Fruit fly (Drosophila melanogaster) whole organism: ENCODE results near the gene Tep2.

ENCODE experiments used
- CG8478 ChIP-seq: fragments of >200 bp; optimal IDR thresholded peaks from 2 replicates; lab custom pipeline; 2018; ENCODE audit warnings: inconsistent platforms
- Dll ChIP-seq: fragments of >200 bp; optimal IDR thresholded peaks from 2 replicates; lab custom pipeline; 2017
- EcR ChIP-seq, 2 experiments: fragments of >200 bp; optimal IDR thresholded peaks; 2 replicates each; lab custom pipeline; 2017; ENCODE audit warnings: missing biosample characterization in 2 of 2, missing genetic modification characterization in 2 of 2, missing genetic modification reagents in 2 of 2
- pan ChIP-seq: fragments of >200 bp; optimal IDR thresholded peaks from 2 replicates; lab custom pipeline; 2017
- psq ChIP-seq: fragments of >200 bp; optimal IDR thresholded peaks from 2 replicates; lab custom pipeline; 2017
- usp ChIP-seq: fragments of >200 bp; optimal IDR thresholded peaks from 2 replicates; lab custom pipeline; 2017; ENCODE audit warnings: missing biosample characterization, missing genetic modification characterization, mixed read lengths

DNA sequence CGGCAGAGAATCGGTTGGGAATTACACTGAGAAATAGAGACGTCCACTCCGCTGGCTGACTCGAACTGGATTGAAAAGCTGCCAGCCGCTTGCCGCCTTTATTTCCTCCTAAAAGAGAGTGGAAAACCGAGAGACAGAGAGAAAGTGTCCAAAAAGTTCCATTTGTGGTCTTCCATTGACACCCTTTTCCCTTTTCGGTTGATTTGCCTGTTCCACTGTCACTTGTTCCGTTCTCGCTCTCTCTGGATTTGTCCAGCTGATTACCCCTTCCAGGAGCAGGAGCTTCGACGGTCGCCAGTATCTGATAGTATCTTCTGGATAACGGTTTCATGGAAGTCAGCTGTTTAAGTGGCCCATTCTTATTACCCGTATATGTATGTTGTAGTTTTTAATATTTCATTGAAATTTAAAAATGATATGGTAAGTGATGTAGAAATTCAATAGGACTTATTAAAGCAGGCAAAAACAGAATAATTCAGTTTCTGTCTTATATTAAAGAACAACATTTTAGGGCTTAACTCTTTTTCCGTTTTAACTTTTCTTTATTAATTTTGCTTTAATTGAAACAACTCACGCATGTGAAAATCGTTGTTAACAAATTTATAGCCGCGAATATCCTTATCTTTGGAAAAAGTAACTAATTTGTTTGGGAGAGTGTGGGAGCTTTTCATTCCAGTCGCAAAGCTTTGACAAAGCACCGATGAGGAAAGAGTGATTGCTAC, 26.2 kb downstream of the Tep2 start, which contains the start of gene Slob:
- TF ChIP-seq usp (GFP tag; lab: Kevin White, UChicago) (no peak), EcR (GFP tag; optimal IDR thresholded peaks at IDR 0.05; lab: Kevin White, UChicago) (no peak), pan (lab: Kevin White, UChicago) (no peak), CG8478 (no peak), psq (lab: Kevin White, UChicago) (no peak), Dll (lab: Kevin White, UChicago) (no peak)
